Fruit fly (Drosophila melanogaster) S2 (cell line): Measurements from ENCODE around the gene dia.
A peak's percentile ranks its signal among the peaks of the same experiment; 100 is the strongest.

Source experiments
- CG8478 ChIP-seq: fragments of >200 bp; optimal IDR thresholded peaks from 2 replicates; lab custom pipeline; 2018
- CTCF ChIP-seq, 2 experiments: fragments of >200 bp; optimal IDR thresholded peaks; 2 replicates each; lab custom pipeline; 2018

The dia gene

dm6 chr2L:20757808-20758187 is at the start of gene dia, which contains the start of gene Rhau:
Gene dia (plus strand): TSS chr2L:20758144.
Gene Rhau (minus strand): TSS chr2L:20757985.
- TF ChIP-seq CTCF (optimal IDR thresholded peaks at IDR 0.05; lab: Kevin White, UChicago) (peak in 1 of 2 experiments; percentile 35), CG8478 (no peak)

DNA sequence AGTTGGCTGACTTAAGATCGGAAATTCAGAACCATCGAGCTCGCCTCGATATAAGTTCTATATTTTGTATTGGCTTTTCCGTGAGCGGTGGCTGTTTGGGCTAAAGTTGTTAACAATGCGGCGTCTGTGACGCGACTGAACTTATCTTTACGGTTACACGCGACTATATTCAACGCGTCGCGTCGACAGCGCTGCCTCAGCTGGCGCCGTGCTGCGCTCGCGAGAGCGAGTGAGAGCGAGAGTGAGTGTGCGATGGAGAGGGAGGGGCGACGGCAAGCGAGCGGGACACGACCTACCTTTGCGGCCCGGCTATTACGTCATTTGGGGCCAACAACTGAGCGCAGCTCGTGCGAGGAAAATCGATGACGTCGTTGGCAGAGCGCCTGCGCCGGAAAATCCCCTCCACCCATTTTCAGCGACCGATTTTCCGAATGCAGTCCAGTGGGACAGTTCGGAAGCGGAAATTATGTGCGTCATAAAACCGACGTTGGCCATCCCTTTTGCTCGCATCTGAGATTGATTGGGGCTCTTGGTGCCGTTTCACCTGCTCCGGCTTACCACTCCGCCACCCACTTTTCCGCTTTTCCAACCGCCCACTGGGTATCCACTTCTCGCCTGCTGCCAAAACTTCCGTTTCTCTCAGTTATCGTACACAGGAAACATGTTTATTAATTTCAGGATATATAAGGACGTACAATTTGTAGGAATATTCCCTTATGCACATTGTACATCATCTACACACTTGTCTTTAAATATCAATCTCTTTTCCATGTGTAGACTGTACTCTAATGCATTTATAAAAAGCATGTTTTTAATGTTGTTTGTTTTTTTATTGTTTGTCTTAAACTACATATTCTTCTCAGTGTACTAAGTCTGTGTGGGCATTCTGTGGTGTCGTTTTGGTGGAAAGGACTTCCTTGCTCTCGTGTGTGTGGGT is 43.2 kb upstream of the dia start, which contains the start of gene Hr38:
Gene Hr38, minus strand, starts transcription at position 121 of the 937 bp plus-strand sequence.
- TF ChIP-seq CTCF (optimal IDR thresholded peaks at IDR 0.05; lab: Kevin White, UChicago) = no peak
- no peak for TF ChIP-seq CG8478

DNA sequence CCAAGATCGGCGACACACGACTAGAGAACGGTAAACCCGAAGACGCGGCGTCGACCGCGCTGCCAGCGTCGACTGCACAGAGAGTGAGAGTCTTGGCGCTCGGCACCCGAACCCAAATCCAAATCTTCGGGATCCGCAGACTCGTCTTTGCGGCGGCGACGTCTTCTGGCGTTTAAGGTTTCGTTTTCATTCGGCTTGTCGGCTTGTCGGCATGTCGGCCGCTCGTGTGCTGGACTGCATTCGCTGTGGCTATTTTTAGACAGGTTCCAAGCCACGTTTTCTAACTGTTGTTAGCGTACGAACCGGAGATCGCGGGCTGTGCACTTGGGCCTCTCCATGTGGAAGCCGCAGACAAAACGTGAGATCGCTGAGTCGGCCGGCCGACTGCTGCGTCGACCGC is 41.9 kb upstream of the dia start:
- TF ChIP-seq CG8478 (no peak), CTCF (optimal IDR thresholded peaks at IDR 0.05; lab: Kevin White, UChicago) (no peak)

DNA sequence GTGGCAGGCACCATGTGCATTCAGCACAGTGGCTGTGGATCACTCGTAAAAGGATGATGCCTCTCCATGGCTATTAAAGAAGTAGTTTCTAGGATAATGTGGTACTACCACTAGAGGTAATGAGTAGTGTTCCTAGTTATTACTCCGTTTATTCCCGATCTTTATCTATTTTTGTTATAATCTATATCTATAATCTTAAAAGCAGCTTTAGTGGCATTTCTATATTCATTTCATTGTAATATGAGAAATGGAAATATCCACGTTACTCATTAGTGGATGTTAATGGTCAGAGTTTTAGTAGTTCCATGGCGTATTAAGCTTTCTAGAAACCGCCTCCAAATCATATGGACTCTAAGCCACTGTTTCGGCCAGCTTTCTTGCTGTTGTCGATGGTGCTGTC is 41.2 kb upstream of the dia start:
- no peak for TF ChIP-seq CG8478
- no peak for TF ChIP-seq CTCF (optimal IDR thresholded peaks at IDR 0.05; lab: Kevin White, UChicago)

DNA sequence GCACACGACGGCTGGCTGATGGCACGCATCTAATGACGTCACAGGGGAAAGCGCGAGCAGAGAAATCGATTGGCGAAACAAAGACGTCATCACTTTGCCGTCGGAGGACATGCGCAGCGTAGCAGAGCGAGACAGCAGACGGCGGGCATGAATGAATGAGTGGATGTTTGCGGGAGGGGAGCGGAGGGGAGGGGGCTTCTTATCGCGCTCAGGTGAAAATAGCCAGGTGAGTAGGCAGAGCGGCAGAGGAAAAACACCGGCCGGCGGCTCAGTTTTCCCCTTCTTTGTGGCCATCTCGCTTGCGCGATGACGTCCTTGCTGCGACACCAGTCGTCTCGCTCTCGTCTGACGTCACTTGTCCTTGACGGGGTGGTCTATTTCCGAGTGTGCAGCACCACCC is 37.9 kb upstream of the dia start:
- no peak for TF ChIP-seq CG8478
- no peak for TF ChIP-seq CTCF (optimal IDR thresholded peaks at IDR 0.05; lab: Kevin White, UChicago)

dm6 chr2L:20721456-20721855 is 36.5 kb upstream of the dia start:
- TF ChIP-seq CG8478 (no peak), CTCF (optimal IDR thresholded peaks at IDR 0.05; lab: Kevin White, UChicago) (no peak)

DNA sequence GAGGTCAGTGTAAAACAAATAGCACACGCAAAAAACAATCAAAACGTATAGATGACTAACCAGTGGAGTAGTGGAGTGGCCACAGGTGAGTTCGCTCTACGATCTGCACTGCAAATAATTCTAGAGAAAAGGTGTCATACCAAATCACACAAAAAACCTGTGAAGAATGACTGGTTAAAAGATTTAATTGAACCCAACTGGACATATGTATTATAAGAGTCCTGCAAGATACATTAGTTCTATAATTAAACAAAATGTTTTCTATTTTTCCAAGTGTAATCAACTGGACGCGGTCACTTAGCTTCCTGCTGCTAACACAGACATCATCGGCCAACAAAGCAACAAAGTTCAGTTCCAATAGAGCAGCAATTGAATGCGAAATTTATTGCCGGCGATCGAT is 33.9 kb upstream of the dia start:
- TF ChIP-seq CTCF (optimal IDR thresholded peaks at IDR 0.05; lab: Kevin White, UChicago) = no peak
- no peak for TF ChIP-seq CG8478

DNA sequence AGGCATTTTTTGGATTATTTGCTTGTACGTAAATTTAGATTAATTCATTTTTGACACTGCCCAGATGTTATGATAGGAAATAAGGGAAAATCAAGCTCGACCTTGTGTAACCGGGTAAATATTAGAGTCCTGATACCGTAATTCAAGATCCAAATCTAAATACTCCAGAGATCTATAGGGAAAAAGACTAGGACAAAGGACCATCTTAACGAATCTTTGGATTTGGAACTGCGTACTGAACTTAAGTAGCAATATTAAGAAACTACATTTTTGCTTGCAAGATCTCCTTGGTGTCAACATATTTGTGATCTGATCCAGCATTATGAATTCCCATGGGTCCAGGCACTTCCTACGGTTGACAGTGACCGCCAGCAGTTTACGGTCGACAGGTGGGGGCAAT is 31.5 kb upstream of the dia start, which contains the start of gene CG9316:
Gene CG9316, minus strand, starts transcription at position 101 of the 400 bp plus-strand sequence.
- TF ChIP-seq CG8478 = no peak
- TF ChIP-seq CTCF (optimal IDR thresholded peaks at IDR 0.05; lab: Kevin White, UChicago) = no peak

dm6 chr2L:20730182-20730581 is 27.8 kb upstream of the dia start, which contains the start of gene CarT:
Gene CarT (minus strand): TSS chr2L:20730282.
- TF ChIP-seq CTCF (optimal IDR thresholded peaks at IDR 0.05; lab: Kevin White, UChicago) (no peak), CG8478 (no peak)

- TF ChIP-seq CG8478 (no peak), CTCF (optimal IDR thresholded peaks at IDR 0.05; lab: Kevin White, UChicago) (no peak)
Observed at dm6 chr2L:20733025-20733424, 24.9 kb upstream of the dia start.

dm6 chr2L:20734066-20734686 is 23.8 kb upstream of the dia start, which contains the start of gene TM9SF2:
Gene TM9SF2 (minus strand): TSS chr2L:20734309.
- TF ChIP-seq CTCF (optimal IDR thresholded peaks at IDR 0.05; lab: Kevin White, UChicago) (no peak), CG8478 (no peak)

DNA sequence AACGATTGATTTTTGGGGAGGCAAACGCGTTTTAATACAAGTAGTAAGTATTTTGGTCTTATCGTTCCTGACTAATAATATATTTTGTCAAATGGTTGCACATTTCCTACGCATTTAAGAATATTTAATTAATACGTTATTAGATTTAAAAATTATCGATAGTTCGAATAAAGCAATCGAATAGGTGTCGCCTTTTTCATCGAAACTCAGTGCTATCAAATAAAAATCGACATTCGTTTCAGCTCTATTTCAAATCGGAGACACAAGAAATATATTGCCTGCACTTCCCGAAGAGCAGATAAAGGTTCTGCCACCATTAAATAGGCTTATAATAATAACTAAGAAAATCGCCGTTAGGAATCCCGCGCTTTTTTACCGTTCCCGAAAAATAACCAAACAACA is 23.3 kb upstream of the dia start:
- TF ChIP-seq CTCF (optimal IDR thresholded peaks at IDR 0.05; lab: Kevin White, UChicago) = no peak
- TF ChIP-seq CG8478 = no peak

DNA sequence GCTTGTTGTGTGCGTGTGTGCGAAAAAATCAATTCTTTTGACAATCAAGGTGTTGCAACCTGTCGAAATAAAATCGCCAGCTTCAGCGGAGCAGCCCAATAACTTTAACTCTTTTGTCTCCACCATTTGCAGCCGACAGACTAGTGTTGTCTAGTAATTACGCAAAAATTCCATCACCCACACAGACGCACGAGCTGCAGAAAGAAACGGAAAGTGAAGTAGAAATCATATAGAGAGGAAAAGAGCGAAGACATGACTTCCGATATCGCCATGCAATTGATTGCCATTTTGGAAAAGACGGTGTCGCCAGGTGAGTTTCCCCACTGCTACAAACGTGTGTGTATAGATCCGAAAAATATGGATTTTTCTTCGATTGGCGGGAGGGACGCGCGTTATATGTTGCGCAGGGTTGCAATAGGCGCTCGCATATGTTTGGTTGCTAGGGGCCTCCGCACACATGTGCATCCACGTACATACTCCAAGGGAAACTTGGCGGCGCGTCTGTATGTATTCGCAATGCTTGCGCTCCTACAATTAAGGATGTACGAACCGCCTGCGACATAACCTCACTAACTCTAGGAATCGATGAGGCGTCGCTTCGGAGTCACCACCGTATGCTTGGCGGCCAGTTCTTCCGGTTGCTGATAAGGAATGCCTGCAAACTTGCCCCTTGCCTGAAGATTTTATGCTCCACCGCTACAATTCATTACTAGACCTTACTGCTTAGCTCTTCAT is 22.7 kb upstream of the dia start:
- TF ChIP-seq CTCF (optimal IDR thresholded peaks at IDR 0.05; lab: Kevin White, UChicago) (no peak), CG8478 (no peak)

DNA sequence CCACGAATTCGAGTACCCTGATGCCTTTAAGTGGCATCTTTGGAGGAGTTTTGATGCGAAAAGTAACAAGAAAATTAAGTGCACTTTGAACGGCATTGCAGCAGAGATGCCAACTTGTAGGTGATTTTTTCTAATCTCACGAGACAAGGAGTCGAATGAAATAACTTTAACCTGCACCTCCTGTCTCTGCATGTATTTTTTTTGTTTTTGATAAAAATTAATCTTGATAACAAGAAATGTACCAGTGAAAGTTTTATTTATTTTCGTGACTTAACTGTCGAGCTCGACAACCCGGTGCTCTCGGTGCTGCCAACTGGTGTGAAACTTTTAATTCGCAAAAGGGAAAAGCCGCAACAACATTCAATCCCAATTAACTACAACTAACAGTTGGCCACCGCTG is 5.8 kb upstream of the dia start, which contains the start of the genes Amacr and Ns4:
Gene Amacr, minus strand, starts transcription at position 182 of the 400 bp plus-strand sequence.
Gene Ns4, plus strand, starts transcription at position 317 of the 400 bp plus-strand sequence.
- no peak for TF ChIP-seq CTCF (optimal IDR thresholded peaks at IDR 0.05; lab: Kevin White, UChicago)
- TF ChIP-seq CG8478 = no peak

dm6 chr2L:20758188-20758846 is 373 bp downstream of the dia start:
- no peak for TF ChIP-seq CG8478
- TF ChIP-seq CTCF (optimal IDR thresholded peaks at IDR 0.05; lab: Kevin White, UChicago) = no peak
